Worm (Caenorhabditis elegans): ENCODE measurements around the gene Y66D12A.16.

Gene Y66D12A.16

DNA sequence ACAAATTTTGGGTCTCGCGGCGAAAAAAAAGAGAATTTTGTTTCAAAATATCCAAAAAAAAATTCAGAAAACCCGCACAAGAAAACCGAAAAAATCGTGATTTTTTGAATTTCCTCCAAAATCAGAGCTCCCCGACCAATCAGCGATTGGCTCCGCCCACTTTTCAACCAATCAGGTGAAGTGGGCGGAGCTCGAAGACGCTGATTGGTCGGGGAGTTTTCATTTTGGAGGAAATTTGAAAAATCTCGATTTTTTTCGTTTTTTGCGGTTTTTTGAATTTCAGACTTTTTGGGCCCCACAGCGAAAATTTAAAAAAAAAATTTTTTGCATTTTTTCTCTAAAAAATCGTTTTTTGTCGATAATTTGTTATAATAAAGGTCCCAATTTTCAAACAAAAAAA, 33.8 kb upstream of the Y66D12A.16 start:
- TF ChIP-seq tbx-37 (GFP tag; conservative IDR thresholded peaks at IDR 0.05) (no peak), sea-1 (GFP tag; conservative IDR thresholded peaks at IDR 0.05) (no peak), B0310.2 (tag; optimal IDR thresholded peaks at IDR 0.05) (no peak), tbx-11 (GFP tag; IDR thresholded peaks at IDR 0.05) (no peak), ama-1 (optimal IDR thresholded peaks at IDR 0.05) (no peak), hmbx-1 (tag; optimal IDR thresholded peaks at IDR 0.05) (no peak), hnd-1 (tag; optimal IDR thresholded peaks at IDR 0.05) (no peak), F13C5.2 (tag; optimal IDR thresholded peaks at IDR 0.05) (no peak), ceh-36 (tag; optimal IDR thresholded peaks at IDR 0.05) (no peak), flt-1 (GFP tag; IDR thresholded peaks at IDR 0.05) (no peak), ets-7 (tag; optimal IDR thresholded peaks at IDR 0.05) (no peak)

DNA sequence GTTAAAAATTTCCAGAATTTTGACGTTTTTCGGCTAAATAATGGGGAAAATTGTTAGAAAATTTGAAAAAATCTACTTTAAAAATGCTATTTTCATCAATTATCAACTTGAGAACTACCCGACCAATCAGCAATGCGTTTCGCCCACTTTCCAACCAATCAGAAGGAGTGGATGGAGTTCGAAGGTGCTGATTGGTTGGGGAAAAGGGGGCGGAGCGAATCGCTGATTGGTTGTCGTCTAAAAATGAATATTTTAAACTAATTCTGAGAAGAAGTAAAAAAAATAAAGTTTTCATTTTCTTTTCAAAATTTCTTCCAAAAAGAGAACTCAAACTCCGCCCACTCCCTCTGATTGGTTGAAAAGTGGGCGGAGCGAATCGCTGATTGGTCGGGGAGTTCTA, 33.1 kb upstream of the Y66D12A.16 start:
- no peak for TF ChIP-seq tra-4 (tag; optimal IDR thresholded peaks at IDR 0.05)
- no peak for TF ChIP-seq F13C5.2 (tag; optimal IDR thresholded peaks at IDR 0.05)
- TF ChIP-seq B0310.2 (tag; optimal IDR thresholded peaks at IDR 0.05) = no peak
- TF ChIP-seq aly-1 (tag; optimal IDR thresholded peaks at IDR 0.05) = no peak
- no peak for TF ChIP-seq ets-7 (tag; optimal IDR thresholded peaks at IDR 0.05)

DNA sequence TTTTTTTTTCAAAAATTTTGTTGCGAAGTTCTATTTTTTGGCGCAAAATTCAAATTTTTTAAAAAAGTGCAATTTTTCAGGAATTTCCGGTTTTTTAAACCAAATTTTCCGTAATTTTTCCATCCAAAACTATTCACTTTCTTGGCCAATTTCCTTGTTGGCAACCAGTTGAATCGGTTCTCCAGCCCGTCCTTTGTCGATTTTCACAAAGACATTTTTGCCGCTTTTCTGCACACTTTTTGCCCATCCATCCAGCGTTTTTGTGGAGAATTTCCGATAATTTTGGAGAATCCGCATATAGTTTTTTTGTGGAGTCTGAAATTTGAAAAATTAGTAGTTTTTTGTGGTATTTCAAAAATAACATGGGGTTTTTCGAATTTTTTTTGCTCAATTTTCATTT, 30.9 kb upstream of the Y66D12A.16 start:
- TF ChIP-seq ama-1 (optimal IDR thresholded peaks at IDR 0.05) = no peak
- no peak for TF ChIP-seq scrt-1 (GFP tag; IDR thresholded peaks at IDR 0.05)
- no peak for TF ChIP-seq sea-1 (GFP tag; conservative IDR thresholded peaks at IDR 0.05)
- TF ChIP-seq tbx-37 (GFP tag; conservative IDR thresholded peaks at IDR 0.05) = no peak

DNA sequence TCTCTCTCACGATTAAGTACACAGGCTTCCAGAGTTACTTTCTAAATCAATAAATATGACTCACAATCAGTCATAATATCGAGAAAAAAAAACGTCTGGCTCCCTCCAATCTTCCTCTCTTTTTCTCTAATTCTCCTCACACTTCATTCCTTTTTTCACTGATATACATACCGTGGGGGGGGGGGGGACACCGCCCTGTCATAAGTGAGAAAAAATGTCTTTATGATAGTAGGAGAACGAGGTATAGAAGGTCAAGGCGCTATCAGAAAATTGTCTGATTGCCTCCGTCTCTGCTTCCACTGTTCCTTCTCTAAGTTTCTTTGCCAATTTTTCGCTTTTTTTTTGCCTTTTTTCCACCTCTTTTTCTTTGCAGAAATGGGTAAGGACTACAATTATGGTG, 26.9 kb upstream of the Y66D12A.16 start, which contains the start of gene Y66D12A.24:
TSS of gene Y66D12A.24 (plus strand) at position 370 of the 400 bp plus-strand sequence.
- TF ChIP-seq ama-1 (optimal IDR thresholded peaks at IDR 0.05) (no peak), B0310.2 (tag; optimal IDR thresholded peaks at IDR 0.05) (no peak), ets-7 (tag; optimal IDR thresholded peaks at IDR 0.05) (no peak), hmbx-1 (tag; optimal IDR thresholded peaks at IDR 0.05) (no peak), ceh-13 (GFP tag; optimal IDR thresholded peaks at IDR 0.05) (no peak), tbx-11 (GFP tag; IDR thresholded peaks at IDR 0.05) (no peak), sea-1 (GFP tag; conservative IDR thresholded peaks at IDR 0.05) (no peak)

DNA sequence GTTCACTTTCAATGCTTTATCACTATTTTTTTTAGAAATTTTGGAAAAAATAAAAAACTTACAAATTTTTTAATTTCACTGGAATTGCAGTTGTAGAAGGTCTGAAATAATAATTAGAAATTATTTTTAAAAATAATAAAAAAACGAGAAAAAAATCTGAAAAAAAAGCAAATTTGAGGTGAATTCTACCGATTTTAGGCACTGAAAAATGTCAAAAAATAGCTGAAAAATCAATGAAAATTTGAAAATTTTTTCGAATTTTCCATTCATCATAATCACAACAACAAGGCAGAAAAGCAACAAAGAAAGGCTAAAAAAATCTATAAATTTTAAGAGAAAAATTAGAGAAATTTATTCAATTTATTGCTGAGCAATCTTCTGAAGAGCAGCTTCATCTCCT, 22.7 kb upstream of the Y66D12A.16 start, which contains the start of gene nars-2:
TSS of gene nars-2 (minus strand) at position 101 of the 400 bp plus-strand sequence.
- no peak for TF ChIP-seq B0310.2 (tag; optimal IDR thresholded peaks at IDR 0.05)
- no peak for TF ChIP-seq tbx-11 (GFP tag; IDR thresholded peaks at IDR 0.05)
- no peak for TF ChIP-seq ceh-36 (tag; optimal IDR thresholded peaks at IDR 0.05)
- no peak for TF ChIP-seq ceh-13 (GFP tag; optimal IDR thresholded peaks at IDR 0.05)
- no peak for TF ChIP-seq sea-1 (GFP tag; conservative IDR thresholded peaks at IDR 0.05)
- TF ChIP-seq hnd-1 (tag; optimal IDR thresholded peaks at IDR 0.05) = no peak
- TF ChIP-seq aly-1 (tag; optimal IDR thresholded peaks at IDR 0.05) = no peak
- TF ChIP-seq scrt-1 (GFP tag; IDR thresholded peaks at IDR 0.05) = no peak
- no peak for TF ChIP-seq ama-1 (optimal IDR thresholded peaks at IDR 0.05)
- TF ChIP-seq tbx-37 (GFP tag; conservative IDR thresholded peaks at IDR 0.05) = no peak
- TF ChIP-seq flt-1 (GFP tag; IDR thresholded peaks at IDR 0.05) = no peak
- no peak for TF ChIP-seq F13C5.2 (tag; optimal IDR thresholded peaks at IDR 0.05)
- TF ChIP-seq tra-4 (tag; optimal IDR thresholded peaks at IDR 0.05) = no peak

DNA sequence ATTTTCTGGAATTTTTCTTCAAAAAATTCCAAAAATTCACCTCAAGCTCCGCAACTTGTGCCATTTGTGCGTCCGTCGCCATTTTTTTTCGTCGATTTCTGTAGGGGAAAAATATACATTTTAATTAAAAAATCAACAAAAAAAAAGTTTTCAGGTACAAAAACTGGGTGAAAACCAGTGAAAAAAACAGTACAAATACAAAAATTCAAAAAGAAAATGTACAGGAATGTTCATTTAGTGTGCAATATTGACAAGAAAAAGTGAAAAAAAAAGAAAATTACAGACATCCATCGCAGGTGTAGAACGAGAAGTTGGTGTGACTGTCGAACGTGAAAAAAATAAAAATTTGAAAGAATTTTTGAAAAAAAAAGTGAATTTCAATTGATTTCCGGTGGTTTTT, 20.6 kb upstream of the Y66D12A.16 start, which contains the start of gene tin-10:
TSS of gene tin-10 (minus strand) at position 101 of the 400 bp plus-strand sequence.
- TF ChIP-seq tra-4 (tag; optimal IDR thresholded peaks at IDR 0.05) (no peak), B0310.2 (tag; optimal IDR thresholded peaks at IDR 0.05) (no peak), ets-7 (tag; optimal IDR thresholded peaks at IDR 0.05) (no peak), ama-1 (optimal IDR thresholded peaks at IDR 0.05) (no peak), ceh-13 (GFP tag; optimal IDR thresholded peaks at IDR 0.05) (no peak), hnd-1 (tag; optimal IDR thresholded peaks at IDR 0.05) (no peak), tbx-11 (GFP tag; IDR thresholded peaks at IDR 0.05) (no peak), hmbx-1 (tag; optimal IDR thresholded peaks at IDR 0.05) (no peak), hmg-4 (GFP tag; optimal IDR thresholded peaks at IDR 0.05) (no peak), F13C5.2 (tag; optimal IDR thresholded peaks at IDR 0.05) (no peak), flt-1 (GFP tag; IDR thresholded peaks at IDR 0.05) (no peak)

DNA sequence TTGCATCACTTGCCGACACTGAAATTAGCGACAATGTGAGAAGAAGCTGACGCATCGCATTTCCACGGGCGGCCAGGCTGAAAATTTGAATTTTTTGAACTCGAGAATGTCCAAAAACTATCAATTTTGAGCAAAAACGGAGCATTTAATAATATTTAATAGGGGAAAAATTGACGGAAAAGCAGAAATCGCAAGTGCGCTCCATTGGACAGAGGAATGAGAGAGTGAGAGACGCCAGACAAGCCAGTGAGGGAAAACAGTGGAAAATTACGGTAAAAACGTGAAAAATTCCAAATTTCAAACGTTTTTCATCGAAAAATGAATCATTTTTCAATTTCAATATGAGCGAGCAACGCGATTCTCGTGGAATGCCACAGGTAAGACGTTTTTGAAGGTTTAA, 18.1 kb upstream of the Y66D12A.16 start, which contains the start of the genes Y66D12A.21 and spe-6:
TSS of gene Y66D12A.21 (minus strand) at position 90 of the 400 bp plus-strand sequence.
TSS of gene spe-6 (plus strand) at position 276 of the 400 bp plus-strand sequence.
- TF ChIP-seq hmg-4 (GFP tag; optimal IDR thresholded peaks at IDR 0.05) (no peak), sea-1 (GFP tag; conservative IDR thresholded peaks at IDR 0.05) (no peak), scrt-1 (GFP tag; IDR thresholded peaks at IDR 0.05) (no peak), ceh-36 (tag; optimal IDR thresholded peaks at IDR 0.05) (no peak), flt-1 (GFP tag; IDR thresholded peaks at IDR 0.05) (no peak), B0310.2 (tag; optimal IDR thresholded peaks at IDR 0.05) (no peak), F13C5.2 (tag; optimal IDR thresholded peaks at IDR 0.05) (no peak), ama-1 (optimal IDR thresholded peaks at IDR 0.05) (no peak), ets-7 (tag; optimal IDR thresholded peaks at IDR 0.05) (no peak), ceh-13 (GFP tag; optimal IDR thresholded peaks at IDR 0.05) (no peak), tbx-11 (GFP tag; IDR thresholded peaks at IDR 0.05) (no peak), hmbx-1 (tag; optimal IDR thresholded peaks at IDR 0.05) (no peak), aly-1 (tag; optimal IDR thresholded peaks at IDR 0.05) (no peak), pes-1 (GFP tag; IDR thresholded peaks at IDR 0.05) (no peak), hnd-1 (tag; optimal IDR thresholded peaks at IDR 0.05) (no peak), tra-4 (tag; optimal IDR thresholded peaks at IDR 0.05) (no peak), tbx-37 (GFP tag; conservative IDR thresholded peaks at IDR 0.05) (no peak)

DNA sequence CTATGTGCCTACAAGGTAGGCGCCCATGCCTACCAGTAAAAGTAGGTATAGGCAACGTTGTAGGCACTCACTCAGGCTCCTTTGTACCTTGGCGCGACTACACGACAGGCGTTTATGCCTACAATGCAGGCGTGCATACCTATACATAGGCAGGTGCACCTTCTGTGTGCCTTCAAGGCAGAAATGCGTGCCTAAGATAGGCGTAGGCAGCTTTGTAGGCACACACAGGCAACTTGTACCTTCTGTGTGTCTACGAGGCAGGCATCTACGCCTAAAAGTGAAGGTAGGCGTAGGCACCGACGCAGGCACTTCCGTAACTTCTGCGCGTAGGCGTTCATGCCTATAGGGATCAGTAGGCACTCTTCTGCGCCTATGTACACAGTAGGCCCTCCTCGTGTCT, 17.7 kb upstream of the Y66D12A.16 start:
- TF ChIP-seq scrt-1 (GFP tag; IDR thresholded peaks at IDR 0.05) (0 out of 2 replicates have a peak, but pooled peaks have one; percentile 7), hnd-1 (tag; optimal IDR thresholded peaks at IDR 0.05) (no peak)
